Fruit fly (Drosophila melanogaster) whole organism, wandering third instar larva: ENCODE results near the gene caz.

ENCODE experiments used
- Abd-B ChIP-seq: fragments of >200 bp; optimal IDR thresholded peaks from 2 replicates; lab custom pipeline; 2017; ENCODE audit warnings: missing biosample characterization, missing genetic modification characterization
- CG32264 ChIP-seq: fragments of 200-800 bp; sonication (Bioruptor generic); optimal IDR thresholded peaks from 2 replicates; lab custom pipeline; 2016; ENCODE audit warnings: missing biosample characterization, missing genetic modification characterization
- CG9705 ChIP-seq: fragments of 200-800 bp; sonication (Bioruptor generic); optimal IDR thresholded peaks from 2 replicates; lab custom pipeline; 2018; ENCODE audit warnings: missing biosample characterization, mild to moderate bottlenecking, missing genetic modification characterization
- CrebA ChIP-seq: fragments of 200-800 bp; sonication (Bioruptor generic); optimal IDR thresholded peaks from 2 replicates; lab custom pipeline; 2016; ENCODE audit warnings: missing biosample characterization, mild to moderate bottlenecking, missing genetic modification characterization, borderline replicate concordance
- Dif ChIP-seq: fragments of 200-275, 200-300 bp; sonication (Bioruptor generic); optimal IDR thresholded peaks from 2 replicates; lab custom pipeline; 2018; ENCODE audit warnings: missing biosample characterization, missing genetic modification characterization; ENCODE audit not compliant: partially characterized antibody
- GATAd ChIP-seq: sonication (Bioruptor generic); optimal IDR thresholded peaks from 2 replicates; lab custom pipeline; 2016; ENCODE audit warnings: missing biosample characterization, missing genetic modification characterization
- HLH106 ChIP-seq: fragments of 200-800 bp; optimal IDR thresholded peaks from 3 replicates; lab custom pipeline; 2019; ENCODE audit warnings: missing biosample characterization, mild to moderate bottlenecking, missing genetic modification characterization, moderate library complexity
- Hnf4 ChIP-seq: fragments of 200-800 bp; sonication (Bioruptor generic); optimal IDR thresholded peaks from 2 replicates; lab custom pipeline; 2016; ENCODE audit warnings: missing biosample characterization, mild to moderate bottlenecking, missing genetic modification characterization
- Hr78 ChIP-seq: fragments of >200 bp; optimal IDR thresholded peaks from 2 replicates; lab custom pipeline; 2017; ENCODE audit warnings: missing biosample characterization, missing genetic modification characterization
- Hr83 ChIP-seq: fragments of 200-300 bp; sonication (Bioruptor generic); optimal IDR thresholded peaks from 2 replicates; lab custom pipeline; 2016; ENCODE audit warnings: missing biosample characterization, mild to moderate bottlenecking, missing genetic modification characterization, moderate library complexity; ENCODE audit not compliant: poor library complexity, severe bottlenecking
- Jra ChIP-seq: sonication (Bioruptor generic); optimal IDR thresholded peaks from 2 replicates; lab custom pipeline; 2016; ENCODE audit warnings: missing biosample characterization, missing genetic modification characterization
- Mio ChIP-seq: sonication (Bioruptor generic); optimal IDR thresholded peaks from 2 replicates; lab custom pipeline; 2016; ENCODE audit warnings: missing biosample characterization, missing genetic modification characterization
- Myc ChIP-seq: fragments of >200 bp; optimal IDR thresholded peaks from 2 replicates; lab custom pipeline; 2017
- OdsH ChIP-seq: fragments of 200-800 bp; sonication (Bioruptor generic); optimal IDR thresholded peaks from 2 replicates; lab custom pipeline; 2016; ENCODE audit warnings: missing biosample characterization, mild to moderate bottlenecking, missing genetic modification characterization
- Rel ChIP-seq, 2 experiments: fragments of 200-800 bp; sonication (Bioruptor generic) in 1 of 2; optimal IDR thresholded peaks; 2 replicates in 1 of 2; 3 replicates in 1 of 2; lab custom pipeline; 2016 to 2019; ENCODE audit warnings: mild to moderate bottlenecking in 2 of 2, missing biosample characterization in 2 of 2, missing genetic modification characterization in 2 of 2, moderate library complexity in 1 of 2
- Sp1 ChIP-seq: fragments of 200-800 bp; sonication (Bioruptor generic); optimal IDR thresholded peaks from 3 replicates; lab custom pipeline; 2019; ENCODE audit warnings: missing biosample characterization, mild to moderate bottlenecking, missing genetic modification characterization, moderate library complexity
- Vsx2 ChIP-seq: fragments of 200-300, 225-300 bp; sonication (Bioruptor generic); optimal IDR thresholded peaks from 2 replicates; lab custom pipeline; 2018; ENCODE audit warnings: missing biosample characterization, missing genetic modification characterization; ENCODE audit not compliant: partially characterized antibody
- dmrt93B ChIP-seq: fragments of 200-800 bp; sonication (Bioruptor generic); optimal IDR thresholded peaks from 2 replicates; lab custom pipeline; 2018; ENCODE audit warnings: missing biosample characterization, mild to moderate bottlenecking, missing genetic modification characterization
- ey ChIP-seq: fragments of 200-800 bp; sonication (Bioruptor generic); optimal IDR thresholded peaks from 2 replicates; lab custom pipeline; 2016; ENCODE audit warnings: missing biosample characterization, missing genetic modification characterization
- foxo ChIP-seq, 2 experiments: fragments of 200-800 bp; sonication (Bioruptor generic); optimal IDR thresholded peaks; 2 replicates in 1 of 2; 3 replicates in 1 of 2; lab custom pipeline; 2016 to 2017; ENCODE audit warnings: missing biosample characterization in 2 of 2, missing genetic modification characterization in 2 of 2
- h ChIP-seq: fragments of 200-800 bp; sonication (Bioruptor generic); optimal IDR thresholded peaks from 3 replicates; lab custom pipeline; 2016; ENCODE audit warnings: missing biosample characterization, mild to moderate bottlenecking, missing genetic modification characterization
- jim ChIP-seq: fragments of 175-275, 200-325 bp; sonication (Bioruptor generic); optimal IDR thresholded peaks from 2 replicates; lab custom pipeline; 2016; ENCODE audit warnings: missing biosample characterization, mild to moderate bottlenecking, missing genetic modification characterization
- lola ChIP-seq: fragments of >200 bp; optimal IDR thresholded peaks from 2 replicates; lab custom pipeline; 2017; ENCODE audit warnings: missing biosample characterization, missing genetic modification characterization
- pan ChIP-seq: fragments of >200 bp; optimal IDR thresholded peaks from 2 replicates; lab custom pipeline; 2017
- psq ChIP-seq: fragments of 200-800 bp; sonication (Bioruptor generic); optimal IDR thresholded peaks from 3 replicates; lab custom pipeline; 2017; ENCODE audit warnings: missing biosample characterization, mild to moderate bottlenecking, missing genetic modification characterization, moderate library complexity
- rgr ChIP-seq: fragments of 200-800 bp; sonication (Bioruptor generic); optimal IDR thresholded peaks from 3 replicates; lab custom pipeline; 2016; ENCODE audit warnings: missing biosample characterization, mild to moderate bottlenecking, missing genetic modification characterization
- sage ChIP-seq: fragments of 200-800 bp; sonication (Bioruptor generic); optimal IDR thresholded peaks from 2 replicates; lab custom pipeline; 2016; ENCODE audit warnings: missing biosample characterization, mild to moderate bottlenecking, missing genetic modification characterization
- sv ChIP-seq: fragments of 200-800 bp; sonication (Bioruptor generic); optimal IDR thresholded peaks from 3 replicates; lab custom pipeline; 2016; ENCODE audit warnings: missing biosample characterization, missing genetic modification characterization
- tai ChIP-seq: sonication (Bioruptor generic); optimal IDR thresholded peaks from 2 replicates; lab custom pipeline; 2016; ENCODE audit warnings: missing biosample characterization, missing genetic modification characterization
- woc ChIP-seq: sonication (Bioruptor generic); optimal IDR thresholded peaks from 2 replicates; lab custom pipeline; 2016; ENCODE audit warnings: missing biosample characterization, mild to moderate bottlenecking, missing genetic modification characterization

caz gene

dm6 chrX:16321037-16321436 lies 32.4 kb downstream of the caz start:
- TF ChIP-seq Rel (GFP tag; optimal IDR thresholded peaks at IDR 0.05; lab: Kevin White, UChicago) (no peak), Rel (tag; optimal IDR thresholded peaks at IDR 0.05; lab: Kevin White, UChicago) (peak; percentile 38), woc (GFP tag; lab: Kevin White, UChicago) (no peak)

- TF ChIP-seq Rel (GFP tag; optimal IDR thresholded peaks at IDR 0.05; lab: Kevin White, UChicago) (no peak), Rel (tag; optimal IDR thresholded peaks at IDR 0.05; lab: Kevin White, UChicago) (peak; percentile 85), Sp1 (peak; percentile 15), Hnf4 (GFP tag; lab: Kevin White, UChicago) (no peak), OdsH (GFP tag; lab: Kevin White, UChicago) (peak; percentile 4)
Measured at dm6 chrX:16323063-16323462, 34.5 kb downstream of the caz start, which contains the start of the genes CG9917 and CG32579. Gene CG9917, minus strand, starts transcription at chrX:16323231. Gene CG32579, plus strand, starts transcription at chrX:16323286.

- TF ChIP-seq Rel (GFP tag; optimal IDR thresholded peaks at IDR 0.05; lab: Kevin White, UChicago) = no peak
- peak; percentile 93 for TF ChIP-seq Rel (tag; optimal IDR thresholded peaks at IDR 0.05; lab: Kevin White, UChicago)
- TF ChIP-seq CG9705 = no peak
Measured at dm6 chrX:16323536-16323935, 34.9 kb downstream of the caz start.

- TF ChIP-seq Hr83 (GFP tag; lab: Kevin White, UChicago) (no peak), Myc (lab: Kevin White, UChicago) (no peak), psq (GFP tag; lab: Kevin White, UChicago) (no peak), Dif (GFP tag; lab: Kevin White, UChicago) (no peak), GATAd (no peak), lola (GFP tag; lab: Kevin White, UChicago) (no peak), pan (lab: Kevin White, UChicago) (no peak), HLH106 (no peak), Abd-B (GFP tag; lab: Kevin White, UChicago) (no peak)
Measured at dm6 chrX:16325472-16325871, 36.9 kb downstream of the caz start, which contains the start of gene CalpC. Gene CalpC, plus strand, starts transcription at chrX:16325763.

dm6 chrX:16330659-16331058 lies 42.0 kb downstream of the caz start, which contains the start of gene CG9919:
Gene CG9919, minus strand, starts transcription at chrX:16330759.
- TF ChIP-seq ey (GFP tag; lab: Kevin White, UChicago) (no peak), dmrt93B (GFP tag; lab: Kevin White, UChicago) (no peak), Jra (GFP tag; lab: Kevin White, UChicago) (no peak), CG9705 (no peak), CG32264 (GFP tag; lab: Kevin White, UChicago) (no peak), lola (GFP tag; lab: Kevin White, UChicago) (no peak), psq (GFP tag; lab: Kevin White, UChicago) (no peak), Mio (GFP tag; lab: Kevin White, UChicago) (no peak), sv (GFP tag; lab: Kevin White, UChicago) (no peak), Myc (lab: Kevin White, UChicago) (no peak), jim (GFP tag; lab: Kevin White, UChicago) (no peak), sage (no peak), Rel (GFP tag; optimal IDR thresholded peaks at IDR 0.05; lab: Kevin White, UChicago) (no peak), Rel (tag; optimal IDR thresholded peaks at IDR 0.05; lab: Kevin White, UChicago) (no peak), foxo (GFP tag; optimal IDR thresholded peaks at IDR 0.05; lab: Kevin White, UChicago) (no peak), h (no peak), Sp1 (no peak), Hr83 (GFP tag; lab: Kevin White, UChicago) (no peak), Abd-B (GFP tag; lab: Kevin White, UChicago) (no peak), CrebA (GFP tag; lab: Kevin White, UChicago) (no peak), rgr (GFP tag; lab: Kevin White, UChicago) (no peak)
- TF ChIP-seq, all 38 proteins: peak for 0

- TF ChIP-seq dmrt93B (GFP tag; lab: Kevin White, UChicago) (no peak), tai (GFP tag; lab: Kevin White, UChicago) (no peak), Vsx2 (GFP tag; lab: Kevin White, UChicago) (no peak), Hr78 (GFP tag; lab: Kevin White, UChicago) (no peak), Myc (lab: Kevin White, UChicago) (no peak), sv (GFP tag; lab: Kevin White, UChicago) (no peak), lola (GFP tag; lab: Kevin White, UChicago) (no peak), foxo (GFP tag; optimal IDR thresholded peaks at IDR 0.05; lab: Kevin White, UChicago) (no peak)
Measured at dm6 chrX:16331562-16332233, 43.1 kb downstream of the caz start.
